Fruit fly (Drosophila melanogaster) whole organism, adult: ENCODE measurements around the gene CG11378.
A peak's percentile ranks its signal among the peaks of the same experiment; 100 is the strongest.

Experiments
- CG11617 ChIP-seq: fragments of 200-800 bp; sonication (Bioruptor generic); optimal IDR thresholded peaks from 2 replicates; lab custom pipeline; 2017; ENCODE audit warnings: mild to moderate bottlenecking, missing biosample characterization, missing genetic modification reagents, missing genetic modification characterization
- CG12768 ChIP-seq: fragments of 200-800 bp; sonication (Bioruptor generic); optimal IDR thresholded peaks from 2 replicates; lab custom pipeline; 2017; ENCODE audit warnings: missing biosample characterization, missing genetic modification characterization, mild to moderate bottlenecking, moderate library complexity, missing genetic modification reagents
- CG14711 ChIP-seq: fragments of 200-800 bp; sonication (Bioruptor generic); optimal IDR thresholded peaks from 2 replicates; lab custom pipeline; 2018; ENCODE audit warnings: missing biosample characterization, mild to moderate bottlenecking, missing genetic modification characterization, moderate library complexity
- CG1620 ChIP-seq: fragments of 200-800 bp; sonication (Bioruptor generic); optimal IDR thresholded peaks from 2 replicates; lab custom pipeline; 2016; ENCODE audit warnings: missing biosample characterization, missing genetic modification characterization
- CG33017 ChIP-seq: fragments of 200-800 bp; sonication (Bioruptor generic); optimal IDR thresholded peaks from 2 replicates; lab custom pipeline; 2018; ENCODE audit warnings: missing biosample characterization, mild to moderate bottlenecking, missing genetic modification characterization, moderate library complexity
- CG5204 ChIP-seq: fragments of 200-800 bp; sonication (Bioruptor generic); optimal IDR thresholded peaks from 2 replicates; lab custom pipeline; 2016; ENCODE audit warnings: missing biosample characterization, missing genetic modification characterization
- CG7045 ChIP-seq: fragments of 200-800 bp; sonication (Bioruptor generic); optimal IDR thresholded peaks from 2 replicates; lab custom pipeline; 2017; ENCODE audit warnings: missing biosample characterization, mild to moderate bottlenecking, missing genetic modification characterization
- CG7101 ChIP-seq: fragments of 200-800 bp; sonication (Bioruptor generic); optimal IDR thresholded peaks from 2 replicates; lab custom pipeline; 2018; ENCODE audit warnings: missing biosample characterization, mild to moderate bottlenecking, missing genetic modification characterization, moderate library complexity
- Clk ChIP-seq: fragments of 200-800 bp; sonication (Bioruptor generic); optimal IDR thresholded peaks from 2 replicates; lab custom pipeline; 2017; ENCODE audit warnings: missing biosample characterization, missing genetic modification characterization
- Crg-1 ChIP-seq: fragments of 200-800 bp; sonication (Bioruptor generic); optimal IDR thresholded peaks from 2 replicates; lab custom pipeline; 2016; ENCODE audit warnings: missing biosample characterization, missing genetic modification characterization
- Hr96 ChIP-seq: fragments of 200-800 bp; sonication (Bioruptor generic); optimal IDR thresholded peaks from 2 replicates; lab custom pipeline; 2016; ENCODE audit warnings: missing biosample characterization, missing genetic modification characterization
- Mnt ChIP-seq: fragments of 200-800 bp; sonication (Bioruptor generic); optimal IDR thresholded peaks from 2 replicates; lab custom pipeline; 2016; ENCODE audit warnings: missing biosample characterization, mild to moderate bottlenecking, missing genetic modification characterization
- bab1 ChIP-seq: fragments of 200-800 bp; sonication (Bioruptor generic); optimal IDR thresholded peaks from 3 replicates; lab custom pipeline; 2019; ENCODE audit warnings: missing biosample characterization, mild to moderate bottlenecking, missing genetic modification characterization, moderate library complexity
- cic ChIP-seq: fragments of 200-800 bp; sonication (Bioruptor generic); optimal IDR thresholded peaks from 2 replicates; lab custom pipeline; 2017; ENCODE audit warnings: missing biosample characterization, mild to moderate bottlenecking, missing genetic modification characterization, moderate library complexity
- cnc ChIP-seq, 2 experiments: fragments of >200 bp; optimal IDR thresholded peaks; 2 replicates each; lab custom pipeline; 2017
- kay ChIP-seq: fragments of 200-800 bp; sonication (Bioruptor generic); peaks from one replicate; lab custom pipeline; 2016; ENCODE audit warnings: missing biosample characterization, missing genetic modification characterization, borderline replicate concordance
- ovo ChIP-seq: fragments of 200-800 bp; sonication (Bioruptor generic); optimal IDR thresholded peaks from 2 replicates; lab custom pipeline; 2016; ENCODE audit warnings: missing biosample characterization, missing genetic modification characterization
- pad ChIP-seq: fragments of 200-800 bp; sonication (Bioruptor generic); optimal IDR thresholded peaks from 3 replicates; lab custom pipeline; 2017; ENCODE audit warnings: missing biosample characterization, missing genetic modification characterization, mild to moderate bottlenecking, moderate library complexity, missing genetic modification reagents
- tj ChIP-seq: fragments of 200-800 bp; sonication (Bioruptor generic); optimal IDR thresholded peaks from 3 replicates; lab custom pipeline; 2017; ENCODE audit warnings: missing biosample characterization, mild to moderate bottlenecking, missing genetic modification characterization, moderate library complexity
- toe ChIP-seq: fragments of 200-800 bp; sonication (Bioruptor generic); optimal IDR thresholded peaks from 2 replicates; lab custom pipeline; 2016; ENCODE audit warnings: missing biosample characterization, missing genetic modification characterization

CG11378 gene

DNA sequence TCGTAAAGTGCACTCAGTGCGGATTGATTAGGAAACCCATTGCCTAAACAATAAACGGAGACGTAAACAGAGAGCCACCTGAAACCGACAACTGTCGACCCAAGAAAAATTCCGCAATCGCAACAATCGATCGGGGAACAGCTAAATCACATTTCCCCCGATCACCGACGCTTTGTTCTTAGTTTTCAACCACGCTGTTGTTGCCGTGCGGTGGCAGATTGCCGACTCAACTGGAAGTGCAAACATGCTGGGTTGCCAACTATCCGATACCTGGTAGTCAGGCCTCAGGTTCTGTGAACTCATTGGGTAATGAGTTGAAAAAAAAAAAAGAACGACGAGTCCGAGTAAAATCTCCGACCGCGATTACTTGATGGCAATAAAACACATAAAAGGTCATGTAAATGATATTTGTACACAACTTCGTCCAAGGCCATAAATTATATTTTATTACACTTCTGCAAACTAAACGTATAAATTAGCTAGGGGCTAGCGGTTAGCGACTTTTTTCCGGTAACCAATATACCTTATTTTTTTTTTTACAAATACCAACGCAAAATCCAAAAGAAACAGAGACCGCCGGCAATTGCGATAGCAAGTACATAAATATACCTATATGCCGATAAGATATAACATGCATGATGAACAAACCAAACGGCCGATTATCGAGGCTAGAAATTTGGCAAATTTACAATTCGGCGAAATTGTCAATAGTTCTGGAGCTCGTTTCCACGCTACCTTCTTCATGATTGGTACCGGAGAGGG is at the start of gene CG11378:
CG11378 (plus strand) TSS at position 712 of the 762 bp plus-strand sequence.
- TF ChIP-seq CG12768 (GFP tag; lab: Kevin White, UChicago) (no peak), CG1620 (GFP tag; lab: Kevin White, UChicago) (no peak), tj (peak; percentile 95), CG7045 (no peak), pad (GFP tag; lab: Kevin White, UChicago) (peak; percentile 3), CG7101 (tag; lab: Kevin White, UChicago) (no peak), toe (GFP tag; lab: Kevin White, UChicago) (no peak), CG5204 (GFP tag; lab: Kevin White, UChicago) (no peak), CG14711 (tag; lab: Kevin White, UChicago) (peak; percentile 46), cnc (optimal IDR thresholded peaks at IDR 0.05; lab: Kevin White, UChicago) (no peak), ovo (GFP tag; lab: Kevin White, UChicago) (no peak), CG33017 (no peak), Clk (no peak), kay (GFP tag; lab: Kevin White, UChicago) (peak; percentile 45), Crg-1 (no peak), Mnt (no peak), cic (peak; percentile 9), CG11617 (GFP tag; lab: Kevin White, UChicago) (no peak), bab1 (GFP tag; lab: Kevin White, UChicago) (no peak), Hr96 (GFP tag; lab: Kevin White, UChicago) (no peak)

DNA sequence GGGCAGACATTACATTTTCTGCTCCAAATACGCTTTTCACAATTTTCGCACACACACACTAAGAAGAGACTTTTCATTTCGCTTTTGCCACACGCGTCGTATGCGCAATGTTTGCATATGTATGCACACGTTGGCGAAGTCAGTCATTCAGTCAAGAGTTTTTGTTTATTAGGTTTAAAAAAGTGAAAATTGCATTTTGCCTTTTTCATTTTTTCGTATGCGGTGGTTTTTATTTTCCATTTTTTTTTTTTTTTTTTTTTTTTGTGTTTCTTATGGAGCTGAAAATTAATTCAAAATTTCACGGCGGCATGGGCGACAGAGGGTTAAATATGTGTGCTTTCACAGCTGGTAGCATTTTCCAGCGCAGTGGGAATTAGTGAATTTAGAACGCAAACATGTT is 49.7 kb upstream of the CG11378 start:
- TF ChIP-seq kay (GFP tag; lab: Kevin White, UChicago), result no peak
- no peak for TF ChIP-seq tj
- TF ChIP-seq ovo (GFP tag; lab: Kevin White, UChicago), result no peak
- TF ChIP-seq CG7045, result no peak
- TF ChIP-seq CG14711 (tag; lab: Kevin White, UChicago), result no peak
- no peak for TF ChIP-seq CG11617 (GFP tag; lab: Kevin White, UChicago)
- no peak for TF ChIP-seq Mnt
- TF ChIP-seq Clk, result no peak
- TF ChIP-seq Crg-1, result no peak
- no peak for TF ChIP-seq CG5204 (GFP tag; lab: Kevin White, UChicago)
- TF ChIP-seq bab1 (GFP tag; lab: Kevin White, UChicago), result no peak
- TF ChIP-seq toe (GFP tag; lab: Kevin White, UChicago), result no peak
- no peak for TF ChIP-seq CG1620 (GFP tag; lab: Kevin White, UChicago)
- no peak for TF ChIP-seq cic

dm6 chrX:1123381-1123780 is 47.2 kb upstream of the CG11378 start:
- TF ChIP-seq ovo (GFP tag; lab: Kevin White, UChicago) (no peak), bab1 (GFP tag; lab: Kevin White, UChicago) (no peak)

- TF ChIP-seq CG5204 (GFP tag; lab: Kevin White, UChicago), result no peak
- no peak for TF ChIP-seq cic
- no peak for TF ChIP-seq bab1 (GFP tag; lab: Kevin White, UChicago)
- TF ChIP-seq tj, result no peak
- no peak for TF ChIP-seq CG1620 (GFP tag; lab: Kevin White, UChicago)
- TF ChIP-seq CG7101 (tag; lab: Kevin White, UChicago), result no peak
Observed at dm6 chrX:1129575-1130281, 40.9 kb upstream of the CG11378 start.

dm6 chrX:1134053-1135005 is 36.3 kb upstream of the CG11378 start, which contains the start of gene CG3655:
CG3655 (minus strand) TSS chrX:1134896.
- peak; percentile 2 for TF ChIP-seq tj
- TF ChIP-seq CG7045, result no peak
- peak; percentile 40 for TF ChIP-seq Mnt
- TF ChIP-seq kay (GFP tag; lab: Kevin White, UChicago), result no peak
- no peak for TF ChIP-seq CG11617 (GFP tag; lab: Kevin White, UChicago)
- no peak for TF ChIP-seq CG33017
- peak; percentile 15 for TF ChIP-seq bab1 (GFP tag; lab: Kevin White, UChicago)
- no peak for TF ChIP-seq toe (GFP tag; lab: Kevin White, UChicago)

DNA sequence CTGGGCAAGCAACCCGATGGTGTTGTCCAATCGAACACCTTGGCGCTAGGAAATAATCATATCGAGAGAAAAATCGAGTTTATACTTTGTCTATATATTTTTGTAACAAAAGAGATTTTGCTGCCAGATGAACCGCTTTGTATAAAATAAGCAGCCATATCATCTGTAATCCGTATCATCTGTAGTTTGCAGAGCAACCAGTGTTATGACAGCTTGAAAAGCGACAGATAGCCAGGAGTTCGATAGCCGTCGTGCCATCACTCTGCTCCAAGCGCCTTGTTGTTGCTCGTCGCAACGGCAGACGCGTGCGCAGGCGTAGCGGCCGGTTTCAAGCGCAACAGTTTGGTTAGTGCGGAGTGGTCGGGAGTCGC is 35.6 kb upstream of the CG11378 start:
- no peak for TF ChIP-seq CG11617 (GFP tag; lab: Kevin White, UChicago)
- TF ChIP-seq ovo (GFP tag; lab: Kevin White, UChicago), result no peak
- TF ChIP-seq CG7101 (tag; lab: Kevin White, UChicago), result no peak
- TF ChIP-seq cic, result no peak
- no peak for TF ChIP-seq kay (GFP tag; lab: Kevin White, UChicago)
- TF ChIP-seq cnc (optimal IDR thresholded peaks at IDR 0.05; lab: Kevin White, UChicago), result no peak
- TF ChIP-seq Clk, result no peak
- no peak for TF ChIP-seq CG12768 (GFP tag; lab: Kevin White, UChicago)
- TF ChIP-seq CG7045, result no peak
- no peak for TF ChIP-seq bab1 (GFP tag; lab: Kevin White, UChicago)
- no peak for TF ChIP-seq tj
- no peak for TF ChIP-seq CG5204 (GFP tag; lab: Kevin White, UChicago)
- TF ChIP-seq toe (GFP tag; lab: Kevin White, UChicago), result no peak
- no peak for TF ChIP-seq CG1620 (GFP tag; lab: Kevin White, UChicago)
